Fruit fly (Drosophila melanogaster) whole organism, embryonic: Measurements from ENCODE around the gene Lcp65Aa.

Experiments
- B-H1 ChIP-seq: fragments of 200-800 bp; sonication (Bioruptor generic); IDR thresholded peaks from 3 replicates; pipeline ENCODE4 v1.3.6; 2022; ENCODE audit warnings: missing biosample characterization, missing genetic modification characterization
- BtbVII ChIP-seq: fragments of 200-800 bp; sonication (Bioruptor generic); optimal IDR thresholded peaks from 3 replicates; lab custom pipeline; 2017; ENCODE audit warnings: missing biosample characterization, mild to moderate bottlenecking, missing genetic modification characterization
- CG10959 ChIP-seq: fragments of 200-800 bp; sonication (Bioruptor generic); IDR thresholded peaks from 2 replicates; pipeline ENCODE4 v1.3.6; 2022; ENCODE audit warnings: missing biosample characterization, missing genetic modification characterization
- CG11085 ChIP-seq: fragments of 200-800 bp; sonication (Bioruptor generic); IDR thresholded peaks from 2 replicates; pipeline ENCODE4 v1.3.6; 2022; ENCODE audit warnings: missing biosample characterization, missing genetic modification characterization
- CG12236 ChIP-seq: fragments of 200-800 bp; sonication (Bioruptor generic); optimal IDR thresholded peaks from 2 replicates; lab custom pipeline; 2016; ENCODE audit warnings: missing biosample characterization, missing genetic modification characterization
- CG12659 ChIP-seq: fragments of 200-800 bp; sonication (Bioruptor generic); optimal IDR thresholded peaks from 3 replicates; lab custom pipeline; 2017; ENCODE audit warnings: mild to moderate bottlenecking, missing biosample characterization, missing genetic modification reagents, missing genetic modification characterization
- CG13775 ChIP-seq: fragments of 200-800 bp; sonication (Bioruptor generic); optimal IDR thresholded peaks from 3 replicates; lab custom pipeline; 2017; ENCODE audit warnings: missing biosample characterization, mild to moderate bottlenecking, missing genetic modification characterization
- CG14860 ChIP-seq: fragments of 200-800 bp; sonication (Bioruptor generic); IDR thresholded peaks from 3 replicates; pipeline ENCODE4 v1.3.6; 2022; ENCODE audit warnings: missing biosample characterization, missing genetic modification characterization; ENCODE audit not compliant: partially characterized antibody
- CG14965 ChIP-seq: fragments of 200-800 bp; sonication (Bioruptor generic); optimal IDR thresholded peaks from 2 replicates; lab custom pipeline; 2016; ENCODE audit warnings: missing biosample characterization, missing genetic modification characterization, borderline replicate concordance
- CG2129 ChIP-seq: fragments of 200-800 bp; sonication (Bioruptor generic); IDR thresholded peaks from 2 replicates; pipeline ENCODE4 v1.3.6; 2022; ENCODE audit warnings: missing biosample characterization, missing genetic modification characterization; ENCODE audit not compliant: partially characterized antibody
- CG2712 ChIP-seq: fragments of 200-800 bp; optimal IDR thresholded peaks from 3 replicates; lab custom pipeline; 2019; ENCODE audit warnings: missing biosample characterization, mild to moderate bottlenecking, missing genetic modification characterization, moderate library complexity
- CG2889 ChIP-seq: fragments of 200-800 bp; sonication (Bioruptor generic); IDR thresholded peaks from 3 replicates; pipeline ENCODE4 v1.3.6; 2022; ENCODE audit warnings: missing biosample characterization, missing genetic modification characterization
- CG32767 ChIP-seq: fragments of 200-800 bp; sonication (Bioruptor generic); IDR thresholded peaks from 2 replicates; pipeline ENCODE4 v1.3.6; 2022; ENCODE audit warnings: missing biosample characterization, missing genetic modification characterization
- CG32772 ChIP-seq: fragments of 200-800 bp; sonication (Bioruptor generic); IDR thresholded peaks from 2 replicates; pipeline ENCODE4 v1.3.6; 2022; ENCODE audit warnings: missing biosample characterization, missing genetic modification characterization
- CG3281 ChIP-seq: fragments of 200-800 bp; sonication (Bioruptor generic); optimal IDR thresholded peaks from 3 replicates; lab custom pipeline; 2017; ENCODE audit warnings: missing biosample characterization, mild to moderate bottlenecking, missing genetic modification characterization
- CG3407 ChIP-seq: fragments of 200-800 bp; sonication (Bioruptor generic); optimal IDR thresholded peaks from 2 replicates; lab custom pipeline; 2018; ENCODE audit warnings: missing biosample characterization, mild to moderate bottlenecking, missing genetic modification characterization
- CG34224 ChIP-seq: fragments of 200-800 bp; sonication (Bioruptor generic); IDR thresholded peaks from 3 replicates; pipeline ENCODE4 v1.3.6; 2022; ENCODE audit warnings: missing biosample characterization, missing genetic modification characterization; ENCODE audit not compliant: partially characterized antibody
- CG34376 ChIP-seq: fragments of 200-800 bp; sonication (Bioruptor generic); optimal IDR thresholded peaks from 2 replicates; lab custom pipeline; 2018; ENCODE audit warnings: missing biosample characterization, mild to moderate bottlenecking, missing genetic modification characterization
- CG4282 ChIP-seq: fragments of 200-800 bp; sonication (Bioruptor generic); optimal IDR thresholded peaks from 2 replicates; lab custom pipeline; 2016; ENCODE audit warnings: missing biosample characterization, missing genetic modification characterization
- CG4360 ChIP-seq: fragments of 200-800 bp; sonication (Bioruptor generic); IDR thresholded peaks from 2 replicates; pipeline ENCODE4 v1.3.6; 2022; ENCODE audit warnings: missing biosample characterization, missing genetic modification characterization
- CG6654 ChIP-seq: fragments of 200-800 bp; sonication (Bioruptor generic); optimal IDR thresholded peaks from 2 replicates; lab custom pipeline; 2017; ENCODE audit warnings: missing biosample characterization, mild to moderate bottlenecking, missing genetic modification characterization
- CG6854 ChIP-seq: fragments of 200-800 bp; sonication (Bioruptor generic); optimal IDR thresholded peaks from 3 replicates; lab custom pipeline; 2017; ENCODE audit warnings: missing biosample characterization, mild to moderate bottlenecking, missing genetic modification characterization
- CG8089 ChIP-seq: fragments of 200-800 bp; sonication (Bioruptor generic); optimal IDR thresholded peaks from 3 replicates; lab custom pipeline; 2016; ENCODE audit warnings: missing biosample characterization, missing genetic modification characterization
- Deaf1 ChIP-seq: fragments of 200-800 bp; optimal IDR thresholded peaks from 3 replicates; lab custom pipeline; 2019; ENCODE audit warnings: missing biosample characterization, mild to moderate bottlenecking, missing genetic modification characterization, moderate library complexity
- Eip74EF ChIP-seq, 2 experiments: fragments of 200-800 bp in 1 of 2; fragments of >200 bp in 1 of 2; sonication (Bioruptor generic) in 1 of 2; optimal IDR thresholded peaks; 2 replicates each; lab custom pipeline; 2017 to 2019; ENCODE audit warnings: missing biosample characterization in 2 of 2, missing genetic modification characterization in 2 of 2, mild to moderate bottlenecking in 1 of 2, moderate library complexity in 1 of 2
- Hmr ChIP-seq: fragments of 200-800 bp; sonication (Bioruptor generic); optimal IDR thresholded peaks from 3 replicates; lab custom pipeline; 2017; ENCODE audit warnings: mild to moderate bottlenecking, missing biosample characterization, missing genetic modification reagents, missing genetic modification characterization
- Hmx ChIP-seq: fragments of 200-800 bp; sonication (Bioruptor generic); optimal IDR thresholded peaks from 2 replicates; lab custom pipeline; 2016; ENCODE audit warnings: missing biosample characterization, missing genetic modification characterization
- Jarid2 ChIP-seq: fragments of 200-800 bp; sonication (Bioruptor generic); optimal IDR thresholded peaks from 3 replicates; lab custom pipeline; 2017; ENCODE audit warnings: mild to moderate bottlenecking, missing biosample characterization, missing genetic modification reagents, missing genetic modification characterization
- MBD-R2 ChIP-seq: fragments of 200-800 bp; sonication (Bioruptor generic); IDR thresholded peaks from 2 replicates; pipeline ENCODE4 v1.3.6; 2022; ENCODE audit warnings: missing biosample characterization, missing genetic modification characterization
- Nf-YB ChIP-seq: fragments of 200-800 bp; sonication (Bioruptor generic); optimal IDR thresholded peaks from 3 replicates; lab custom pipeline; 2019; ENCODE audit warnings: missing biosample characterization, mild to moderate bottlenecking, missing genetic modification characterization, moderate library complexity
- Oli ChIP-seq: fragments of 200-800 bp; sonication (Bioruptor generic); optimal IDR thresholded peaks from 2 replicates; lab custom pipeline; 2018; ENCODE audit warnings: missing biosample characterization, mild to moderate bottlenecking, missing genetic modification characterization, moderate library complexity
- Optix ChIP-seq: fragments of 200-800 bp; sonication (Bioruptor generic); IDR thresholded peaks from 3 replicates; pipeline ENCODE4 v1.3.6; 2022; ENCODE audit warnings: missing biosample characterization, missing genetic modification characterization
- Sin3A ChIP-seq: fragments of >200 bp; optimal IDR thresholded peaks from 2 replicates; lab custom pipeline; 2018
- corto ChIP-seq: fragments of 200-800 bp; sonication (Bioruptor generic); optimal IDR thresholded peaks from 2 replicates; lab custom pipeline; 2016; ENCODE audit warnings: missing biosample characterization, mild to moderate bottlenecking, missing genetic modification characterization, moderate library complexity
- danr ChIP-seq: fragments of 200-800 bp; sonication (Bioruptor generic); IDR thresholded peaks from 2 replicates; pipeline ENCODE4 v1.3.6; 2022; ENCODE audit warnings: missing biosample characterization, missing genetic modification characterization
- disco-r ChIP-seq: fragments of 200-800 bp; sonication (Bioruptor generic); optimal IDR thresholded peaks from 2 replicates; lab custom pipeline; 2016; ENCODE audit warnings: missing biosample characterization, missing genetic modification characterization
- ewg ChIP-seq: fragments of 200-800 bp; sonication (Bioruptor generic); optimal IDR thresholded peaks from 3 replicates; lab custom pipeline; 2017; ENCODE audit warnings: mild to moderate bottlenecking, missing biosample characterization, missing genetic modification reagents, missing genetic modification characterization
- fd64A ChIP-seq: fragments of 200-800 bp; sonication (Bioruptor generic); optimal IDR thresholded peaks from 3 replicates; lab custom pipeline; 2018; ENCODE audit warnings: missing biosample characterization, mild to moderate bottlenecking, missing genetic modification characterization
- gce ChIP-seq: fragments of 200-800 bp; sonication (Bioruptor generic); IDR thresholded peaks from 3 replicates; pipeline ENCODE4 v1.3.6; 2022; ENCODE audit warnings: missing biosample characterization, missing genetic modification characterization
- gro ChIP-seq: fragments of 200-800 bp; sonication (Bioruptor generic); optimal IDR thresholded peaks from 2 replicates; lab custom pipeline; 2016; ENCODE audit warnings: missing biosample characterization, missing genetic modification characterization
- hkb ChIP-seq, 2 experiments: fragments of 200-800 bp in 1 of 2; fragments of >200 bp in 1 of 2; sonication (Bioruptor generic) in 1 of 2; IDR thresholded peaks in 1 of 2; optimal IDR thresholded peaks in 1 of 2; 2 replicates each; pipeline versions ENCODE4 v1.3.6 to Lab custom; 2017 to 2022; ENCODE audit warnings: missing biosample characterization in 1 of 2, missing genetic modification characterization in 1 of 2
- ind ChIP-seq: fragments of 200-800 bp; sonication (Bioruptor generic); optimal IDR thresholded peaks from 3 replicates; lab custom pipeline; 2016; ENCODE audit warnings: missing biosample characterization, missing genetic modification characterization
- kay ChIP-seq: fragments of 200-800 bp; sonication (Bioruptor generic); optimal IDR thresholded peaks from 2 replicates; lab custom pipeline; 2016; ENCODE audit warnings: missing biosample characterization, missing genetic modification characterization
- peb ChIP-seq: fragments of 200-800 bp; sonication (Bioruptor generic); IDR thresholded peaks from 2 replicates; pipeline ENCODE4 v1.3.6; 2022; ENCODE audit warnings: missing biosample characterization, missing genetic modification characterization
- pfk ChIP-seq: fragments of 200-800 bp; sonication (Bioruptor generic); optimal IDR thresholded peaks from 2 replicates; lab custom pipeline; 2018; ENCODE audit warnings: missing biosample characterization, mild to moderate bottlenecking, missing genetic modification characterization, moderate library complexity
- rib ChIP-seq: fragments of 200-800 bp; sonication (Bioruptor generic); IDR thresholded peaks from 2 replicates; pipeline ENCODE4 v1.3.6; 2022; ENCODE audit warnings: missing biosample characterization, missing genetic modification characterization
- schlank ChIP-seq: fragments of 200-800 bp; sonication (Bioruptor generic); optimal IDR thresholded peaks from 2 replicates; lab custom pipeline; 2018; ENCODE audit warnings: missing biosample characterization, mild to moderate bottlenecking, missing genetic modification characterization
- seq ChIP-seq: fragments of 200-800 bp; sonication (Bioruptor generic); IDR thresholded peaks from 2 replicates; pipeline ENCODE4 v1.3.6; 2022; ENCODE audit warnings: missing biosample characterization, missing genetic modification characterization
- trem ChIP-seq: fragments of 200-800 bp; optimal IDR thresholded peaks from 3 replicates; lab custom pipeline; 2019; ENCODE audit warnings: missing biosample characterization, mild to moderate bottlenecking, missing genetic modification characterization, moderate library complexity

The Lcp65Aa gene

dm6 chr3L:6157327-6158032 lies 6.4 kb downstream of the Lcp65Aa start, which contains the start of gene CG13297 (continued):
- no peak for TF ChIP-seq CG10959 (GFP tag; lab: Robert Waterston, UW)
- TF ChIP-seq Oli: peak; percentile 76
- no peak for TF ChIP-seq CG34224 (GFP tag; lab: Robert Waterston, UW)
- TF ChIP-seq peb: no peak
- peak in 1 of 2 experiments; percentile 72 for TF ChIP-seq Eip74EF (GFP tag; optimal IDR thresholded peaks at IDR 0.05; lab: Kevin White, UChicago)
- TF ChIP-seq gce (GFP tag; lab: Robert Waterston, UW): no peak
- TF ChIP-seq CG2129: no peak
- TF ChIP-seq CG32767 (GFP tag; lab: Robert Waterston, UW): peak; percentile 69; the same call in 1 of the 2 replicates
- peak; percentile 27 for TF ChIP-seq CG12659 (GFP tag; lab: Kevin White, UChicago)
- no peak for TF ChIP-seq disco-r (GFP tag; lab: Kevin White, UChicago)
- no peak for TF ChIP-seq CG6654 (GFP tag; lab: Kevin White, UChicago)
- TF ChIP-seq hkb (optimal IDR thresholded peaks at IDR 0.05; lab: Kevin White, UChicago): no peak
- peak; percentile 65; the same call in 1 of the 2 replicates for TF ChIP-seq hkb (GFP tag; IDR thresholded peaks at IDR 0.05; lab: Robert Waterston, UW)
- TF ChIP-seq CG34376: no peak
- TF ChIP-seq fd64A (GFP tag; lab: Kevin White, UChicago): no peak
- TF ChIP-seq BtbVII (GFP tag; lab: Kevin White, UChicago): no peak
- no peak for TF ChIP-seq gro (GFP tag; lab: Kevin White, UChicago)
- TF ChIP-seq pfk (GFP tag; lab: Kevin White, UChicago): no peak
- no peak for TF ChIP-seq CG6854 (GFP tag; lab: Kevin White, UChicago)
- no peak for TF ChIP-seq CG2889 (GFP tag; lab: Robert Waterston, UW)
- TF ChIP-seq B-H1 (GFP tag; lab: Robert Waterston, UW): peak; percentile 48; the same call in 2 of the 3 replicates
- no peak for TF ChIP-seq Hmx
- TF ChIP-seq CG32772 (GFP tag; lab: Robert Waterston, UW): 0 out of 2 replicates have a peak, but pooled peaks have one; percentile 14
- no peak for TF ChIP-seq Jarid2 (GFP tag; lab: Kevin White, UChicago)
- no peak for TF ChIP-seq corto
- TF ChIP-seq seq (GFP tag; lab: Robert Waterston, UW): no peak
- no peak for TF ChIP-seq CG4282 (GFP tag; lab: Kevin White, UChicago)
- no peak for TF ChIP-seq Optix (GFP tag; lab: Robert Waterston, UW)
- TF ChIP-seq CG13775 (GFP tag; lab: Kevin White, UChicago): no peak
- TF ChIP-seq CG14965 (GFP tag; lab: Kevin White, UChicago): no peak
- TF ChIP-seq CG4360 (GFP tag; lab: Robert Waterston, UW): no peak
- TF ChIP-seq danr (GFP tag; lab: Robert Waterston, UW): peak; percentile 45; the same call in 1 of the 2 replicates
- TF ChIP-seq MBD-R2 (GFP tag; lab: Robert Waterston, UW): no peak
- no peak for TF ChIP-seq CG14860 (GFP tag; lab: Robert Waterston, UW)
- no peak for TF ChIP-seq CG11085 (GFP tag; lab: Robert Waterston, UW)
- no peak for TF ChIP-seq CG3407 (GFP tag; lab: Kevin White, UChicago)
- TF ChIP-seq Deaf1 (tag; lab: Kevin White, UChicago): peak; percentile 22
- TF ChIP-seq kay: no peak
- no peak for TF ChIP-seq Sin3A (lab: Kevin White, UChicago)
- TF ChIP-seq CG8089 (GFP tag; lab: Kevin White, UChicago): no peak
- no peak for TF ChIP-seq Nf-YB (GFP tag; lab: Kevin White, UChicago)
- no peak for TF ChIP-seq CG12236
- peak; percentile 21 for TF ChIP-seq ewg
- peak; percentile 33 for TF ChIP-seq trem (tag; lab: Kevin White, UChicago)
- TF ChIP-seq ind (GFP tag; lab: Kevin White, UChicago): peak; percentile 45
- TF ChIP-seq CG3281 (GFP tag; lab: Kevin White, UChicago): no peak
- TF ChIP-seq rib: no peak
- peak; percentile 78 for TF ChIP-seq CG2712
- TF ChIP-seq schlank (tag; lab: Kevin White, UChicago): no peak
- peak; percentile 6 for TF ChIP-seq Hmr
